Comparison of ENCODE assay signal across 3 worm cellular contexts in genomic region chrV:10802060-10802459, ce11.
A peak's percentile ranks its signal among the peaks of the same experiment; 100 is the strongest.
TF ChIP-seq lines count a peak whose summit lies in the region.

No protein-coding gene starts in this region.

TF ChIP-seq in whole organism, L2 larva, 48 proteins besides CTCF, POLR2A, EP300 and RAD21 (continued from another document):
- no peak for TF ChIP-seq nhr-237 (tag; optimal IDR thresholded peaks at IDR 0.05; lab: Kevin White, UChicago)
TF ChIP-seq in whole organism, L2 larva: peak in this region for 7.

TF ChIP-seq in whole organism, L3 larva, 47 proteins besides CTCF, POLR2A, EP300 and RAD21 (continued from another document):
- no peak for TF ChIP-seq ZK546.5 (tag; optimal IDR thresholded peaks at IDR 0.05; lab: Kevin White, UChicago)
- TF ChIP-seq eor-1 (tag; optimal IDR thresholded peaks at IDR 0.05; lab: Kevin White, UChicago), result no peak
- no peak for TF ChIP-seq nhr-77 (tag; optimal IDR thresholded peaks at IDR 0.05; lab: Kevin White, UChicago)
- no peak for TF ChIP-seq nhr-25 (tag; optimal IDR thresholded peaks at IDR 0.05; lab: Kevin White, UChicago)
- TF ChIP-seq nhr-28 (tag; optimal IDR thresholded peaks at IDR 0.05; lab: Kevin White, UChicago), result no peak
- TF ChIP-seq ztf-11 (tag; optimal IDR thresholded peaks at IDR 0.05; lab: Kevin White, UChicago), result no peak
- no peak for TF ChIP-seq nhr-237 (tag; optimal IDR thresholded peaks at IDR 0.05; lab: Kevin White, UChicago)
- TF ChIP-seq nhr-43 (tag; optimal IDR thresholded peaks at IDR 0.05; lab: Kevin White, UChicago; ENCODE audit: poor library complexity, severe bottlenecking), result no peak
- TF ChIP-seq nhr-67 (tag; optimal IDR thresholded peaks at IDR 0.05; lab: Kevin White, UChicago), result no peak
- no peak for TF ChIP-seq unc-39 (tag; optimal IDR thresholded peaks at IDR 0.05; lab: Kevin White, UChicago)
- peak; percentile 99 for TF ChIP-seq pqm-1 (tag; optimal IDR thresholded peaks at IDR 0.05; lab: Kevin White, UChicago)
- TF ChIP-seq sea-2 (GFP tag; optimal IDR thresholded peaks at IDR 0.05; lab: Kevin White, UChicago), result no peak
- no peak for TF ChIP-seq unc-62 (GFP tag; optimal IDR thresholded peaks at IDR 0.05; lab: Kevin White, UChicago)
- no peak for TF ChIP-seq lsy-12 (tag; optimal IDR thresholded peaks at IDR 0.05; lab: Kevin White, UChicago)
- TF ChIP-seq snpc-4 (tag; optimal IDR thresholded peaks at IDR 0.05; lab: Kevin White, UChicago), result no peak
- TF ChIP-seq nfya-1 (tag; optimal IDR thresholded peaks at IDR 0.05; lab: Kevin White, UChicago; ENCODE audit: insufficient read depth), result no peak

TF ChIP-seq in whole organism, L4 larva, 104 proteins besides CTCF, POLR2A, EP300 and RAD21 (continued from another document):
- TF ChIP-seq daf-16 (GFP tag; optimal IDR thresholded peaks at IDR 0.05; lab: Kevin White, UChicago), result peak in 1 of 2 experiments; percentile 77
- TF ChIP-seq daf-16 (tag; optimal IDR thresholded peaks at IDR 0.05; lab: Kevin White, UChicago), result peak; percentile 93
- no peak for TF ChIP-seq F26F4.8 (GFP tag; conservative IDR thresholded peaks at IDR 0.05; lab: Robert Waterston, UW)
- 0 out of 2 replicates have a peak, but pooled peaks have one; percentile 31 for TF ChIP-seq mdt-29 (GFP tag; IDR thresholded peaks at IDR 0.05; lab: Robert Waterston, UW)
- 0 out of 2 replicates have a peak, but pooled peaks have one; percentile 54 for TF ChIP-seq nhr-41 (GFP tag; IDR thresholded peaks at IDR 0.05; lab: Robert Waterston, UW)
- TF ChIP-seq ZK337.2 (GFP tag; IDR thresholded peaks at IDR 0.05; lab: Robert Waterston, UW), result no peak
- TF ChIP-seq hlh-11 (tag; optimal IDR thresholded peaks at IDR 0.05; lab: Kevin White, UChicago), result peak; percentile 95
- TF ChIP-seq ctbp-1 (GFP tag; IDR thresholded peaks at IDR 0.05; lab: Robert Waterston, UW), result no peak
- no peak for TF ChIP-seq ceh-44 (GFP tag; IDR thresholded peaks at IDR 0.05; lab: Robert Waterston, UW)
- peak; percentile 34 for TF ChIP-seq T20F7.1 (GFP tag; optimal IDR thresholded peaks at IDR 0.05; lab: Kevin White, UChicago)
- TF ChIP-seq ztf-11 (tag; optimal IDR thresholded peaks at IDR 0.05; lab: Kevin White, UChicago), result no peak
- peak; percentile 33 for TF ChIP-seq mep-1 (tag; optimal IDR thresholded peaks at IDR 0.05; lab: Kevin White, UChicago)
- no peak for TF ChIP-seq tag-97 (GFP tag; IDR thresholded peaks at IDR 0.05; lab: Robert Waterston, UW)
- no peak for TF ChIP-seq egl-27 (tag; optimal IDR thresholded peaks at IDR 0.05; lab: Kevin White, UChicago)
- peak; percentile 90 for TF ChIP-seq lin-1 (GFP tag; IDR thresholded peaks at IDR 0.05; lab: Robert Waterston, UW)
- TF ChIP-seq dmd-8 (GFP tag; IDR thresholded peaks at IDR 0.05; lab: Robert Waterston, UW), result no peak
- TF ChIP-seq nhr-102 (tag; optimal IDR thresholded peaks at IDR 0.05; lab: Kevin White, UChicago), result peak; percentile 88
- TF ChIP-seq zfp-3 (GFP tag; conservative IDR thresholded peaks at IDR 0.05; lab: Robert Waterston, UW), result no peak
- no peak for TF ChIP-seq dpl-1 (GFP tag; optimal IDR thresholded peaks at IDR 0.05; lab: Kevin White, UChicago)
- peak; percentile 99 for TF ChIP-seq dmd-6 (GFP tag; IDR thresholded peaks at IDR 0.05; lab: Robert Waterston, UW)
- no peak for TF ChIP-seq Y48G9A.11 (GFP tag; IDR thresholded peaks at IDR 0.05; lab: Robert Waterston, UW)
- TF ChIP-seq mxl-2 (GFP tag; conservative IDR thresholded peaks at IDR 0.05; lab: Robert Waterston, UW), result no peak
- TF ChIP-seq ztf-7 (tag; optimal IDR thresholded peaks at IDR 0.05; lab: Kevin White, UChicago), result no peak
- TF ChIP-seq nhr-6 (tag; optimal IDR thresholded peaks at IDR 0.05; lab: Kevin White, UChicago), result no peak
- no peak for TF ChIP-seq lin-39 (tag; optimal IDR thresholded peaks at IDR 0.05; lab: Kevin White, UChicago)
- no peak for TF ChIP-seq pha-4 (GFP tag; IDR thresholded peaks at IDR 0.05; lab: Robert Waterston, UW)
- no peak for TF ChIP-seq pha-4 (tag; optimal IDR thresholded peaks at IDR 0.05; lab: Kevin White, UChicago)
- no peak for TF ChIP-seq daf-19 (GFP tag; conservative IDR thresholded peaks at IDR 0.05; lab: Robert Waterston, UW)
- no peak for TF ChIP-seq ama-1 (optimal IDR thresholded peaks at IDR 0.05; lab: Kevin White, UChicago)
- peak in 1 of 2 experiments; percentile 49 for TF ChIP-seq mdl-1 (tag; optimal IDR thresholded peaks at IDR 0.05; lab: Kevin White, UChicago)
